Fruit fly (Drosophila melanogaster) whole organism, embryonic: ENCODE measurements around the gene CG31219.

Source experiments
- BEAF-32 ChIP-seq: fragments of 200-800 bp; sonication (Bioruptor generic); optimal IDR thresholded peaks from 3 replicates; lab custom pipeline; 2017; ENCODE audit warnings: missing biosample characterization, missing genetic modification characterization, mild to moderate bottlenecking, moderate library complexity, missing genetic modification reagents
- CG11085 ChIP-seq: fragments of 200-800 bp; sonication (Bioruptor generic); IDR thresholded peaks from 2 replicates; pipeline ENCODE4 v1.3.6; 2022; ENCODE audit warnings: missing biosample characterization, missing genetic modification characterization
- CG13287 ChIP-seq: fragments of 200-800 bp; sonication (Bioruptor generic); IDR thresholded peaks from 2 replicates; pipeline ENCODE4 v1.3.6; 2022; ENCODE audit warnings: missing biosample characterization, missing genetic modification characterization; ENCODE audit not compliant: partially characterized antibody
- CG14050 ChIP-seq: fragments of 200-800 bp; sonication (Bioruptor generic); IDR thresholded peaks from 3 replicates; pipeline ENCODE4 v1.3.6; 2022; ENCODE audit warnings: missing biosample characterization, missing genetic modification characterization
- CG3726 ChIP-seq: fragments of 200-800 bp; sonication (Bioruptor generic); IDR thresholded peaks from 3 replicates; pipeline ENCODE4, ENCODE4 v1.3.6; 2022; ENCODE audit warnings: missing biosample characterization, missing genetic modification characterization
- CG4282 ChIP-seq: fragments of 200-800 bp; sonication (Bioruptor generic); optimal IDR thresholded peaks from 2 replicates; lab custom pipeline; 2016; ENCODE audit warnings: missing biosample characterization, missing genetic modification characterization
- CG4360 ChIP-seq: fragments of 200-800 bp; sonication (Bioruptor generic); IDR thresholded peaks from 2 replicates; pipeline ENCODE4 v1.3.6; 2022; ENCODE audit warnings: missing biosample characterization, missing genetic modification characterization
- CG4820 ChIP-seq: fragments of 200-800 bp; sonication (Bioruptor generic); optimal IDR thresholded peaks from 3 replicates; lab custom pipeline; 2016; ENCODE audit warnings: missing biosample characterization, missing genetic modification characterization
- CG5180 ChIP-seq: fragments of 200-800 bp; sonication (Bioruptor generic); optimal IDR thresholded peaks from 3 replicates; lab custom pipeline; 2017; ENCODE audit warnings: missing biosample characterization, missing genetic modification characterization, mild to moderate bottlenecking, moderate library complexity, missing genetic modification reagents
- CG7357 ChIP-seq: fragments of 200-800 bp; sonication (Bioruptor generic); IDR thresholded peaks from 3 replicates; pipeline ENCODE4 v1.3.6; 2022; ENCODE audit warnings: missing biosample characterization, missing genetic modification characterization
- CG8290 ChIP-seq, 3 experiments: fragments of 200-800 bp; sonication (Bioruptor generic); optimal IDR thresholded peaks; 2 replicates each; lab custom pipeline; 2016 to 2019; ENCODE audit warnings: missing biosample characterization in 3 of 3, missing genetic modification characterization in 3 of 3, mild to moderate bottlenecking in 2 of 3, moderate library complexity in 1 of 3
- CoRest ChIP-seq: fragments of 200-800 bp; sonication (Bioruptor generic); optimal IDR thresholded peaks from 3 replicates; lab custom pipeline; 2018; ENCODE audit warnings: missing biosample characterization, mild to moderate bottlenecking, missing genetic modification characterization, moderate library complexity
- D ChIP-seq, 2 experiments: fragments of 200-800 bp in 1 of 2; fragments of >200 bp in 1 of 2; sonication (Bioruptor generic) in 1 of 2; optimal IDR thresholded peaks; 2 replicates in 1 of 2; 3 replicates in 1 of 2; lab custom pipeline; 2017; ENCODE audit warnings: mild to moderate bottlenecking in 1 of 2, missing biosample characterization in 1 of 2, missing genetic modification characterization in 1 of 2, missing genetic modification reagents in 1 of 2
- ERR ChIP-seq: fragments of 200-800 bp; sonication (Bioruptor generic); optimal IDR thresholded peaks from 2 replicates; lab custom pipeline; 2016; ENCODE audit warnings: missing biosample characterization, missing genetic modification characterization
- Ets65A ChIP-seq: fragments of 200-800 bp; sonication (Bioruptor generic); peaks from one replicate; lab custom pipeline; 2016; ENCODE audit warnings: missing biosample characterization, missing genetic modification characterization
- Fer2 ChIP-seq: fragments of 200-800 bp; sonication (Bioruptor generic); optimal IDR thresholded peaks from 2 replicates; lab custom pipeline; 2018; ENCODE audit warnings: missing biosample characterization, mild to moderate bottlenecking, missing genetic modification characterization, moderate library complexity
- HLH54F ChIP-seq: fragments of 200-800 bp; sonication (Bioruptor generic); optimal IDR thresholded peaks from 3 replicates; lab custom pipeline; 2016; ENCODE audit warnings: missing biosample characterization, missing genetic modification characterization
- Lhr ChIP-seq: fragments of 200-800 bp; sonication (Bioruptor generic); optimal IDR thresholded peaks from 3 replicates; lab custom pipeline; 2017; ENCODE audit warnings: mild to moderate bottlenecking, missing biosample characterization, missing genetic modification reagents, missing genetic modification characterization
- Lim3 ChIP-seq: fragments of 200-800 bp; sonication (Bioruptor generic); IDR thresholded peaks from 2 replicates; pipeline ENCODE4 v1.3.6; 2022; ENCODE audit warnings: missing biosample characterization, missing genetic modification characterization
- MTF-1 ChIP-seq: fragments of 200-800 bp; sonication (Bioruptor generic); optimal IDR thresholded peaks from 2 replicates; lab custom pipeline; 2018; ENCODE audit warnings: missing biosample characterization, mild to moderate bottlenecking, missing genetic modification characterization, borderline replicate concordance
- Neu2 ChIP-seq: fragments of 200-800 bp; sonication (Bioruptor generic); optimal IDR thresholded peaks from 3 replicates; lab custom pipeline; 2016; ENCODE audit warnings: missing biosample characterization, missing genetic modification characterization, borderline replicate concordance
- Oaz ChIP-seq: fragments of 200-800 bp; sonication (Bioruptor generic); IDR thresholded peaks from 2 replicates; pipeline ENCODE4 v1.3.6; 2022; ENCODE audit warnings: missing biosample characterization, missing genetic modification characterization
- Sry-β ChIP-seq: fragments of 200-800 bp; sonication (Bioruptor generic); optimal IDR thresholded peaks from 2 replicates; lab custom pipeline; 2018; ENCODE audit warnings: missing biosample characterization, mild to moderate bottlenecking, missing genetic modification characterization, moderate library complexity
- Trl ChIP-seq, 3 experiments: fragments of >200 bp in 2 of 3; fragments of 200-800 bp in 1 of 3; sonication (Bioruptor generic) in 1 of 3; optimal IDR thresholded peaks; 2 replicates in 1 of 3; 3 replicates in 2 of 3; lab custom pipeline; 2016 to 2017; ENCODE audit warnings: missing biosample characterization in 1 of 3, missing genetic modification characterization in 1 of 3
- ash1 ChIP-seq: fragments of 200-800 bp; sonication (Bioruptor generic); optimal IDR thresholded peaks from 2 replicates; lab custom pipeline; 2018; ENCODE audit warnings: missing biosample characterization, mild to moderate bottlenecking, missing genetic modification characterization
- da ChIP-seq: fragments of 200-800 bp; sonication (Bioruptor generic); optimal IDR thresholded peaks from 2 replicates; lab custom pipeline; 2016; ENCODE audit warnings: missing biosample characterization, missing genetic modification characterization
- fd102C ChIP-seq: fragments of 200-800 bp; sonication (Bioruptor generic); optimal IDR thresholded peaks from 2 replicates; lab custom pipeline; 2018; ENCODE audit warnings: missing biosample characterization, mild to moderate bottlenecking, missing genetic modification characterization, moderate library complexity
- fd96Cb ChIP-seq: fragments of 200-800 bp; sonication (Bioruptor generic); optimal IDR thresholded peaks from 2 replicates; lab custom pipeline; 2018; ENCODE audit warnings: missing biosample characterization, mild to moderate bottlenecking, missing genetic modification characterization, moderate library complexity
- gce ChIP-seq: fragments of 200-800 bp; sonication (Bioruptor generic); IDR thresholded peaks from 3 replicates; pipeline ENCODE4 v1.3.6; 2022; ENCODE audit warnings: missing biosample characterization, missing genetic modification characterization
- gcm2 ChIP-seq: fragments of 200-800 bp; sonication (Bioruptor generic); optimal IDR thresholded peaks from 2 replicates; lab custom pipeline; 2016; ENCODE audit warnings: missing biosample characterization, missing genetic modification characterization
- gfzf ChIP-seq: fragments of 200-800 bp; sonication (Bioruptor generic); optimal IDR thresholded peaks from 2 replicates; lab custom pipeline; 2016; ENCODE audit warnings: missing biosample characterization, mild to moderate bottlenecking, missing genetic modification characterization, moderate library complexity
- hth ChIP-seq: fragments of >200 bp; optimal IDR thresholded peaks from 2 replicates; lab custom pipeline; 2017; ENCODE audit warnings: inconsistent platforms
- kah ChIP-seq: fragments of 200-800 bp; sonication (Bioruptor generic); optimal IDR thresholded peaks from 2 replicates; lab custom pipeline; 2018; ENCODE audit warnings: missing biosample characterization, mild to moderate bottlenecking, missing genetic modification characterization
- lov ChIP-seq, 2 experiments: fragments of 200-800 bp in 1 of 2; fragments of >200 bp in 1 of 2; sonication (Bioruptor generic) in 1 of 2; IDR thresholded peaks in 1 of 2; optimal IDR thresholded peaks in 1 of 2; 2 replicates in 1 of 2; 3 replicates in 1 of 2; pipeline versions ENCODE4 v1.3.6 to Lab custom; 2017 to 2022; ENCODE audit warnings: missing biosample characterization in 1 of 2, missing genetic modification characterization in 1 of 2
- nmo ChIP-seq: fragments of 200-800 bp; sonication (Bioruptor generic); optimal IDR thresholded peaks from 2 replicates; lab custom pipeline; 2018; ENCODE audit warnings: missing biosample characterization, mild to moderate bottlenecking, missing genetic modification characterization, moderate library complexity
- oc ChIP-seq: fragments of 200-800 bp; sonication (Bioruptor generic); optimal IDR thresholded peaks from 2 replicates; lab custom pipeline; 2018; ENCODE audit warnings: missing biosample characterization, mild to moderate bottlenecking, missing genetic modification characterization, moderate library complexity
- pros ChIP-seq: fragments of 200-800 bp; sonication (Bioruptor generic); optimal IDR thresholded peaks from 3 replicates; lab custom pipeline; 2019; ENCODE audit warnings: missing biosample characterization, mild to moderate bottlenecking, missing genetic modification characterization, moderate library complexity
- psq ChIP-seq: fragments of 200-800 bp; sonication (Bioruptor generic); optimal IDR thresholded peaks from 2 replicates; lab custom pipeline; 2017; ENCODE audit warnings: missing biosample characterization, missing genetic modification characterization
- pzg ChIP-seq: fragments of 200-800 bp; sonication (Bioruptor generic); optimal IDR thresholded peaks from 3 replicates; lab custom pipeline; 2018; ENCODE audit warnings: missing biosample characterization, mild to moderate bottlenecking, missing genetic modification characterization, moderate library complexity
- rib ChIP-seq: fragments of 200-800 bp; sonication (Bioruptor generic); IDR thresholded peaks from 2 replicates; pipeline ENCODE4 v1.3.6; 2022; ENCODE audit warnings: missing biosample characterization, missing genetic modification characterization
- salm ChIP-seq: fragments of 200-800 bp; sonication (Bioruptor generic); optimal IDR thresholded peaks from 2 replicates; lab custom pipeline; 2018; ENCODE audit warnings: missing biosample characterization, mild to moderate bottlenecking, missing genetic modification characterization
- schlank ChIP-seq: fragments of 200-800 bp; sonication (Bioruptor generic); optimal IDR thresholded peaks from 2 replicates; lab custom pipeline; 2018; ENCODE audit warnings: missing biosample characterization, mild to moderate bottlenecking, missing genetic modification characterization
- slp2 ChIP-seq: fragments of 200-800 bp; sonication (Bioruptor generic); optimal IDR thresholded peaks from 2 replicates; lab custom pipeline; 2016; ENCODE audit warnings: missing biosample characterization, missing genetic modification characterization
- so ChIP-seq: fragments of 200-800 bp; sonication (Bioruptor generic); IDR thresholded peaks from 3 replicates; pipeline ENCODE4 v1.3.6; 2022; ENCODE audit warnings: missing biosample characterization, missing genetic modification characterization
- ssp ChIP-seq: fragments of 200-800 bp; sonication (Bioruptor generic); IDR thresholded peaks from 2 replicates; pipeline ENCODE4 v1.3.6; 2022; ENCODE audit warnings: missing biosample characterization, missing genetic modification characterization
- stwl ChIP-seq: fragments of 200-800 bp; sonication (Bioruptor generic); optimal IDR thresholded peaks from 3 replicates; lab custom pipeline; 2018; ENCODE audit warnings: missing biosample characterization, mild to moderate bottlenecking, missing genetic modification characterization, moderate library complexity
- tio ChIP-seq: fragments of 200-800 bp; sonication (Bioruptor generic); optimal IDR thresholded peaks from 2 replicates; lab custom pipeline; 2017; ENCODE audit warnings: missing biosample characterization, missing genetic modification characterization, inconsistent platforms
- unpg ChIP-seq: fragments of 200-800 bp; sonication (Bioruptor generic); optimal IDR thresholded peaks from 3 replicates; lab custom pipeline; 2018; ENCODE audit warnings: missing biosample characterization, mild to moderate bottlenecking, missing genetic modification characterization, moderate library complexity

Gene CG31219

DNA sequence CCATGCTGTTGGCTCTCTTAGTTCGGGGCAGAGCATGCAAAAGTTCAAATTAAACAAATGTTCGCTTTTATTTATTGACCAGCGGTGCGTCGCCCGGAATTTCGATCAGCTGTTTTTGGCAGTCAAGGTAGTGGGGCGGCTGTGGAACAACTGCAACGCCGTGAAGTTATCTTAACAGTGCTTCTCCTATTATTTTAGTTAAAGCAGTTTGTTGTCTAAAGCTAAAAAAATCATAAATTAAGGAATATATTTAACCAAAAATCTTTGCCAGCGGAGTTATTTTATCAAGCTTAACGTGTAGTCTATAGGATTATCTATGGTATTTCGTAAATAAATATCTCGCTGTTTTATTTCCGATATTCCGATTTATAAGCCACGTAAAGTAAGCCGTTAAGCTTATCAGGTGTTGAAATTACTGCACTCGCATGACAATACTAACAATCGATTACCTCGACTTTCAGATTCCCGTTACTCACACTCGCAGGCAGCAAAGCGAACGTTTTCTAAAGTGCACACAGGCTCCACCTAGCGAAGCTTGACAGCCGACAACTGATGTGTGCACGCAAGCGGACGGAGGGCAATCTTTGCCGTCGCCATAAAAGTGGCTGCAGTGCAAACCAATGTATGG, 2.4 kb upstream of the CG31219 start, which contains the start of the genes CG6195 and CG31220:
CG6195 (minus strand) TSS at position 122 of the 628 bp plus-strand sequence.
CG31220 (plus strand) TSS at position 199 of the 628 bp plus-strand sequence.
- TF ChIP-seq Fer2 (tag; lab: Kevin White, UChicago) (no peak), Oaz (GFP tag; lab: Robert Waterston, UW) (no peak), psq (GFP tag; lab: Kevin White, UChicago) (no peak), CG5180 (GFP tag; lab: Kevin White, UChicago) (no peak), CoRest (peak; percentile 51), gcm2 (GFP tag; lab: Kevin White, UChicago) (no peak), D (optimal IDR thresholded peaks at IDR 0.05; lab: Kevin White, UChicago) (no peak), D (GFP tag; optimal IDR thresholded peaks at IDR 0.05; lab: Kevin White, UChicago) (no peak), hth (lab: Kevin White, UChicago) (no peak), slp2 (no peak), lov (optimal IDR thresholded peaks at IDR 0.05; lab: Kevin White, UChicago) (no peak), lov (GFP tag; IDR thresholded peaks at IDR 0.05; lab: Robert Waterston, UW) (no peak), da (GFP tag; lab: Kevin White, UChicago) (no peak), Ets65A (GFP tag; lab: Kevin White, UChicago) (peak; percentile 62), CG11085 (no peak), fd102C (GFP tag; lab: Kevin White, UChicago) (no peak), Lhr (peak; percentile 40), Sry-β (GFP tag; lab: Kevin White, UChicago) (no peak), ERR (no peak), CG4282 (GFP tag; lab: Kevin White, UChicago) (peak; percentile 26), Neu2 (no peak), CG13287 (no peak; the same call in 1 of the 2 replicates), gce (no peak), schlank (tag; lab: Kevin White, UChicago) (no peak), nmo (peak; percentile 42), Trl (optimal IDR thresholded peaks at IDR 0.05; lab: Kevin White, UChicago) (no peak), Trl (GFP tag; optimal IDR thresholded peaks at IDR 0.05; lab: Kevin White, UChicago) (no peak), salm (tag; lab: Kevin White, UChicago) (no peak), gfzf (GFP tag; lab: Kevin White, UChicago) (peak; percentile 48), CG7357 (GFP tag; lab: Robert Waterston, UW) (no peak), tio (GFP tag; lab: Kevin White, UChicago) (no peak), CG8290 (GFP tag; optimal IDR thresholded peaks at IDR 0.05; lab: Kevin White, UChicago) (peak; percentile 30), CG8290 (tag; optimal IDR thresholded peaks at IDR 0.05; lab: Kevin White, UChicago) (no peak), BEAF-32 (GFP tag; lab: Kevin White, UChicago) (peak; percentile 56), CG4820 (no peak), so (GFP tag; lab: Robert Waterston, UW) (no peak), oc (no peak), rib (GFP tag; lab: Robert Waterston, UW) (0 out of 2 replicates have a peak, but pooled peaks have one; percentile 8), pzg (GFP tag; lab: Kevin White, UChicago) (peak; percentile 70), MTF-1 (no peak), CG4360 (GFP tag; lab: Robert Waterston, UW) (no peak), Lim3 (GFP tag; lab: Robert Waterston, UW) (no peak), kah (no peak), pros (no peak), unpg (no peak), ssp (GFP tag; lab: Robert Waterston, UW) (0 out of 2 replicates have a peak, but pooled peaks have one; percentile 22), ash1 (GFP tag; lab: Kevin White, UChicago) (no peak), fd96Cb (no peak), stwl (tag; lab: Kevin White, UChicago) (peak; percentile 64), CG14050 (no peak), HLH54F (no peak), CG3726 (GFP tag; lab: Robert Waterston, UW) (no peak)
